Fruit fly (Drosophila melanogaster): ENCODE data around the gene Grl40a.

Grl40a gene

DNA sequence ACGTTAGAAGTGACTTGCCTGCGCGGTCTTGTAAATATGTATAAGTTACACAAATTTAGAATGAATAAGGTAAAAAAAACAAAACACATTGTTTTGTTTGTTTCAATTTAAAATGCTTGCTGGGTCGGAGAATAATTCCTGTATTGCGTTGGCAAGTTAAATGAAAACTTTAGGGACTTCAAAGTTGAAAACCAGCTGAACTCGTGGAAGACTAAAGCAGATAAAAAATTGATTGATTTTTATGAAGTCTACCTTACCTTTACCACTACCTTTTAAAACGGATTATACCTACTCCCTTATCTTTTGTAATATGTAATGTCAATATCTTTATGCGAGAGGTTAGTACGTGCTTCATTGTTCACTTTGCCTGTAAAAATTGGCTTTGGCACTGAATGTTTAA lies 27.6 kb downstream of the Grl40a start, which contains the start of gene CG42597:
Gene CG42597 (minus strand): TSS at position 101 of the 400 bp plus-strand sequence.
- TF ChIP-seq usp (GFP tag; optimal IDR thresholded peaks at IDR 0.05), result no peak
- no peak for TF ChIP-seq fru (GFP tag; optimal IDR thresholded peaks at IDR 0.05)
- no peak for TF ChIP-seq psq (GFP tag; optimal IDR thresholded peaks at IDR 0.05)
- TF ChIP-seq HLH106 (tag; optimal IDR thresholded peaks at IDR 0.05), result no peak
- no peak for TF ChIP-seq h (GFP tag; optimal IDR thresholded peaks at IDR 0.05)
- no peak for TF ChIP-seq dl (GFP tag; optimal IDR thresholded peaks at IDR 0.05; ENCODE audit: insufficient read depth in 1 of 2, partially characterized antibody in 2 of 2)
- TF ChIP-seq Dif (GFP tag; optimal IDR thresholded peaks at IDR 0.05; ENCODE audit: partially characterized antibody), result no peak
- no peak for TF ChIP-seq woc (GFP tag; optimal IDR thresholded peaks at IDR 0.05)
- TF ChIP-seq jim (GFP tag; optimal IDR thresholded peaks at IDR 0.05), result no peak
- TF ChIP-seq CrebA (GFP tag; optimal IDR thresholded peaks at IDR 0.05; ENCODE audit: borderline replicate concordance), result no peak
- TF ChIP-seq OdsH (GFP tag; optimal IDR thresholded peaks at IDR 0.05), result no peak

DNA sequence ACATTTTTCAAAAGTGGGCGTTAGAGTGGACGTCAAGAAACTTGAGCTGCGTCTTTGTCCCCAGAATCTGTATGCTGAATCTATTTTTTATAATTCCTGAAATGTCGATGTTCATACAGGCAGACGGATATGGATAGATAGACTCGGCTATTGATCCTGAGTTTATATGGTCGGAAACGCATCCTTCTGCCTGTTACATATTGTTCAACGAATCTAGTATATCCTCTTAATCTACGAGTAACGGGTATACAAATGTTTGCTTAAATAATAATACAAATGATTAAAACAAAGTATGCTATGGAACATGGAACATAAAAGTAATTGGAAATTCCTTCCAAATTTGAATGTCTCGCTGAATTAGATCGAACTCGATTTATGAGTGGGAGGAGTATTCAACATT lies 33.2 kb downstream of the Grl40a start, which contains the start of gene tplus3a:
Gene tplus3a (plus strand): TSS at position 301 of the 400 bp plus-strand sequence.
- TF ChIP-seq jim (GFP tag; optimal IDR thresholded peaks at IDR 0.05) (no peak), CrebA (GFP tag; optimal IDR thresholded peaks at IDR 0.05; ENCODE audit: borderline replicate concordance) (no peak), Rel (GFP tag; optimal IDR thresholded peaks at IDR 0.05) (no peak), Rel (tag; optimal IDR thresholded peaks at IDR 0.05) (no peak), dl (GFP tag; optimal IDR thresholded peaks at IDR 0.05; ENCODE audit: insufficient read depth in 1 of 2, partially characterized antibody in 2 of 2) (no peak), Mio (GFP tag; optimal IDR thresholded peaks at IDR 0.05) (no peak), N (GFP tag; optimal IDR thresholded peaks at IDR 0.05) (no peak), fru (GFP tag; optimal IDR thresholded peaks at IDR 0.05) (no peak), Abd-B (GFP tag; optimal IDR thresholded peaks at IDR 0.05) (no peak), woc (GFP tag; optimal IDR thresholded peaks at IDR 0.05) (no peak), Sp1 (GFP tag; optimal IDR thresholded peaks at IDR 0.05) (no peak), HLH106 (tag; optimal IDR thresholded peaks at IDR 0.05) (no peak), Hr83 (GFP tag; optimal IDR thresholded peaks at IDR 0.05; ENCODE audit: poor library complexity, severe bottlenecking) (no peak), CG9705 (GFP tag; optimal IDR thresholded peaks at IDR 0.05) (no peak), foxo (GFP tag; optimal IDR thresholded peaks at IDR 0.05) (no peak), CG32264 (GFP tag; optimal IDR thresholded peaks at IDR 0.05) (no peak), Myc (optimal IDR thresholded peaks at IDR 0.05) (no peak)

- TF ChIP-seq dl (GFP tag; optimal IDR thresholded peaks at IDR 0.05; ENCODE audit: insufficient read depth in 1 of 2, partially characterized antibody in 2 of 2) (no peak), sv (GFP tag; optimal IDR thresholded peaks at IDR 0.05) (no peak), Vsx2 (GFP tag; optimal IDR thresholded peaks at IDR 0.05; ENCODE audit: partially characterized antibody) (no peak), dsf (GFP tag; optimal IDR thresholded peaks at IDR 0.05; ENCODE audit: borderline replicate concordance) (no peak), Jra (GFP tag; optimal IDR thresholded peaks at IDR 0.05) (no peak), N (GFP tag; optimal IDR thresholded peaks at IDR 0.05) (no peak), GATAd (GFP tag; optimal IDR thresholded peaks at IDR 0.05) (no peak), pan (optimal IDR thresholded peaks at IDR 0.05) (no peak)
These were observed 41.7 kb downstream of the Grl40a start, which contains the start of gene ttm3 for dm6 chr2L:22079332-22079731. ttm3 (plus strand) TSS chr2L:22079632.
